Worm (Caenorhabditis elegans) whole organism, L1 larva: ENCODE results near the gene clec-32.

Experiments used
- C16A3.4 ChIP-seq: fragments of 150-350 bp; optimal IDR thresholded peaks from 2 replicates; lab custom pipeline; 2014; ENCODE audit warnings: missing biosample characterization, missing genetic modification characterization
- aha-1 ChIP-seq: fragments of 150-350 bp; optimal IDR thresholded peaks from 2 replicates; lab custom pipeline; 2014; ENCODE audit warnings: missing biosample characterization, missing genetic modification characterization
- alr-1 ChIP-seq: fragments of 200-800 bp; sonication (Bioruptor generic); optimal IDR thresholded peaks from 2 replicates; lab custom pipeline; 2018; ENCODE audit warnings: borderline replicate concordance, mild to moderate bottlenecking, missing genetic modification characterization, missing compliant biosample characterization
- ama-1 ChIP-seq: fragments of 150-350 bp; optimal IDR thresholded peaks from 2 replicates; lab custom pipeline; 2014
- fos-1 ChIP-seq: fragments of 150-350 bp; optimal IDR thresholded peaks from 2 replicates; lab custom pipeline; 2014; ENCODE audit warnings: missing biosample characterization, missing genetic modification characterization
- lin-39 ChIP-seq: fragments of 150-350 bp; optimal IDR thresholded peaks from 2 replicates; lab custom pipeline; 2014; ENCODE audit warnings: missing biosample characterization, missing genetic modification reagents, missing genetic modification characterization
- rnt-1 ChIP-seq: sonication (generic microtip); optimal IDR thresholded peaks from 2 replicates; lab custom pipeline; 2016; ENCODE audit warnings: mild to moderate bottlenecking, missing genetic modification characterization, moderate library complexity, missing compliant biosample characterization
- tbx-2 ChIP-seq: sonication (generic microtip); optimal IDR thresholded peaks from 2 replicates; lab custom pipeline; 2016; ENCODE audit warnings: missing genetic modification characterization, missing compliant biosample characterization
- tlp-1 ChIP-seq: fragments of 150-350 bp; optimal IDR thresholded peaks from 2 replicates; lab custom pipeline; 2014; ENCODE audit warnings: missing biosample characterization, missing genetic modification characterization
- ztf-4 ChIP-seq: fragments of 150-350 bp; optimal IDR thresholded peaks from 2 replicates; lab custom pipeline; 2014; ENCODE audit warnings: missing biosample characterization, missing genetic modification characterization

clec-32 gene

DNA sequence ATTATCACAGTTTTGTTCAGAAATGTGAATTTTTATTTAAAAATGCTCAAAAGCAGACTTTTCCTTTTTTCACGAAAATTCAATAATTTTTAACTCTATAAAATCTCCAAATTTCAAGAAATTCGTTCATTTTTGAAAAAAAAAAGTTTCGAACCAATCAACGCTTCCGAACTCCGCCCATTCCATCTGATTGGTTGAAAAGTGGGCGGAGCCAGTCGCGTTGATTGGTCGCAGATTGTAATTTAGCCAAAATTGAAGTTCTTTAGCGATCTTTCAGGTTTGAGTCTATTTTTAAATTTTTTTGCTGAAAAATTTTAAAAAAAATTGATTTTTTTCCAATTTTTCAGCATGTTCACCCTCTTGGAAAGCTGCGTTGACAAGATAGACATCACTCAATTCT, 49.2 kb downstream of the clec-32 start:
- TF ChIP-seq tlp-1 (tag; lab: Kevin White, UChicago), result no peak
- no peak for TF ChIP-seq C16A3.4 (tag; lab: Kevin White, UChicago)
- TF ChIP-seq tbx-2 (tag; lab: Kevin White, UChicago), result no peak
- no peak for TF ChIP-seq aha-1 (tag; lab: Kevin White, UChicago)
- TF ChIP-seq ztf-4, result no peak
- no peak for TF ChIP-seq alr-1 (tag; lab: Kevin White, UChicago)
- no peak for TF ChIP-seq lin-39 (tag; lab: Kevin White, UChicago)
- no peak for TF ChIP-seq fos-1

DNA sequence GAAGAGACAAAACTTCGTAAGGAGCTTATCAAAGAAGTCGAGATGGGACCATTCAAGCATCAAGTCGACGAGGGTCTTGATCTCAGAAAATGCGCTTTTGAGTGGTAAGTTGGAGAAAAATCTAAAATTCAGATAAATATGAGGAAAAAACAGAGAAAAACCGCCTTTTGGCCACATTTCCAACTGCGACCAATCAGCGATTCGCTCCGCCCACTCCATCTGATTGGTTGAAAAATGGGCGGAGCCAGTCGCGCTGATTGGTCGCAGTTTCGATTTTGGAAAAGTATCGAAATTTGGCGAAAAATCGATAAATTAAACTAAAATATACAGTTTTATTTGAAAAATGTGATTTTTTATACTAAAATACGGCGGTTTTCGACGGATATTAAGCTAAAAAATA, 49.8 kb downstream of the clec-32 start:
- TF ChIP-seq rnt-1 (tag; lab: Kevin White, UChicago) (no peak), ama-1 (lab: Kevin White, UChicago) (no peak), tlp-1 (tag; lab: Kevin White, UChicago) (no peak)
